Worm (Caenorhabditis elegans) whole organism, L4 larva: ENCODE measurements around the gene C23G10.7.

Experiments
- F26F4.8 ChIP-seq: fragments of 200-800 bp; sonication (Bioruptor generic); conservative IDR thresholded peaks from 2 replicates; pipeline ENCODE4 v1.3.6; 2022; ENCODE audit warnings: missing genetic modification characterization, missing compliant biosample characterization
- F44E2.7 ChIP-seq: fragments of 200-800 bp; sonication (Bioruptor generic); IDR thresholded peaks from 2 replicates; pipeline ENCODE4 v2.1.2; 2022; ENCODE audit warnings: missing genetic modification characterization, missing compliant biosample characterization
- T20F7.1 ChIP-seq: fragments of 200-800 bp; sonication (Bioruptor generic); optimal IDR thresholded peaks from 2 replicates; lab custom pipeline; 2018; ENCODE audit warnings: mild to moderate bottlenecking, missing genetic modification characterization, missing compliant biosample characterization
- Y48G9A.11 ChIP-seq: fragments of 200-800 bp; sonication (Bioruptor generic); IDR thresholded peaks from 2 replicates; pipeline ENCODE4 v1.3.6; 2022; ENCODE audit warnings: missing genetic modification reagents, missing genetic modification characterization, missing compliant biosample characterization
- Y5F2A.4 ChIP-seq: fragments of 200-800 bp; sonication (Bioruptor generic); optimal IDR thresholded peaks from 2 replicates; lab custom pipeline; 2018; ENCODE audit warnings: mild to moderate bottlenecking, missing genetic modification characterization, missing compliant biosample characterization
- ZK337.2 ChIP-seq: fragments of 200-800 bp; sonication (Bioruptor generic); IDR thresholded peaks from 2 replicates; pipeline ENCODE4 v1.3.6; 2022; ENCODE audit warnings: missing genetic modification reagents, missing genetic modification characterization, missing compliant biosample characterization
- ZK546.5 ChIP-seq, 2 experiments: sonication (generic microtip); optimal IDR thresholded peaks; 2 replicates each; lab custom pipeline; 2017; ENCODE audit warnings: missing biosample characterization in 2 of 2, missing genetic modification characterization in 2 of 2
- ceh-28 ChIP-seq: fragments of 150-350 bp; optimal IDR thresholded peaks from 2 replicates; lab custom pipeline; 2014; ENCODE audit warnings: missing biosample characterization, missing genetic modification reagents, missing genetic modification characterization
- ceh-32 ChIP-seq: sonication (generic microtip); optimal IDR thresholded peaks from 2 replicates; lab custom pipeline; 2016; ENCODE audit warnings: mild to moderate bottlenecking, missing genetic modification characterization, missing compliant biosample characterization; ENCODE audit not compliant: poor library complexity
- ceh-62 ChIP-seq: sonication (generic microtip); optimal IDR thresholded peaks from 2 replicates; lab custom pipeline; 2017; ENCODE audit warnings: missing biosample characterization, missing genetic modification characterization
- cey-2 ChIP-seq: sonication (generic microtip); optimal IDR thresholded peaks from 3 replicates; lab custom pipeline; 2017; ENCODE audit warnings: missing genetic modification characterization, mild to moderate bottlenecking, missing compliant biosample characterization, antibody characterized with exemption, borderline replicate concordance; ENCODE audit not compliant: insufficient read depth
- daf-19 ChIP-seq: fragments of 200-800 bp; sonication (Bioruptor generic); conservative IDR thresholded peaks from 2 replicates; pipeline ENCODE4 v1.3.6; 2022; ENCODE audit warnings: missing genetic modification characterization, missing compliant biosample characterization
- dmd-6 ChIP-seq: fragments of 200-800 bp; sonication (Bioruptor generic); IDR thresholded peaks from 2 replicates; pipeline ENCODE4 v1.3.6; 2022; ENCODE audit warnings: missing genetic modification reagents, missing genetic modification characterization, missing compliant biosample characterization
- dpl-1 ChIP-seq: fragments of 150-350 bp; optimal IDR thresholded peaks from 2 replicates; lab custom pipeline; 2014; ENCODE audit warnings: missing biosample characterization, missing genetic modification reagents, missing genetic modification characterization
- duxl-1 ChIP-seq: sonication (generic microtip); optimal IDR thresholded peaks from 2 replicates; lab custom pipeline; 2016; ENCODE audit warnings: mild to moderate bottlenecking, missing genetic modification characterization, moderate library complexity, missing compliant biosample characterization; ENCODE audit not compliant: poor library complexity
- dve-1 ChIP-seq: sonication (generic microtip); optimal IDR thresholded peaks from 2 replicates; lab custom pipeline; 2017; ENCODE audit warnings: antibody characterized with exemption, mild to moderate bottlenecking, missing genetic modification characterization, missing compliant biosample characterization; ENCODE audit not compliant: insufficient read depth
- egl-27 ChIP-seq: sonication (generic microtip); optimal IDR thresholded peaks from 3 replicates; lab custom pipeline; 2017; ENCODE audit warnings: missing biosample characterization, missing genetic modification reagents, missing genetic modification characterization
- fkh-10 ChIP-seq: fragments of 150-350 bp; optimal IDR thresholded peaks from 2 replicates; lab custom pipeline; 2014; ENCODE audit warnings: missing biosample characterization, missing genetic modification reagents, missing genetic modification characterization
- fos-1 ChIP-seq: fragments of 150-350 bp; optimal IDR thresholded peaks from 2 replicates; lab custom pipeline; 2014; ENCODE audit warnings: missing biosample characterization, missing genetic modification characterization
- hlh-30 ChIP-seq: sonication (generic microtip); optimal IDR thresholded peaks from 2 replicates; lab custom pipeline; 2017; ENCODE audit warnings: antibody characterized with exemption, mild to moderate bottlenecking, missing genetic modification characterization, missing compliant biosample characterization; ENCODE audit not compliant: insufficient read depth
- lim-7 ChIP-seq: fragments of 200-800 bp; sonication (Bioruptor generic); IDR thresholded peaks from 2 replicates; pipeline ENCODE4 v1.3.6; 2022; ENCODE audit warnings: missing genetic modification characterization, missing compliant biosample characterization
- lin-1 ChIP-seq: fragments of 200-800 bp; sonication (Bioruptor generic); IDR thresholded peaks from 2 replicates; pipeline ENCODE4 v1.3.6; 2022; ENCODE audit warnings: missing genetic modification reagents, missing genetic modification characterization, missing compliant biosample characterization
- lin-13 ChIP-seq: fragments of 150-350 bp; optimal IDR thresholded peaks from 2 replicates; lab custom pipeline; 2014; ENCODE audit warnings: missing biosample characterization, missing genetic modification reagents, missing genetic modification characterization
- lin-15B ChIP-seq: fragments of 150-350 bp; sonication (generic microtip); optimal IDR thresholded peaks from 3 replicates; lab custom pipeline; 2014; ENCODE audit warnings: missing biosample characterization, missing genetic modification characterization
- lin-38 ChIP-seq: fragments of 200-800 bp; sonication (Bioruptor generic); IDR thresholded peaks from 2 replicates; pipeline ENCODE4 v1.3.6; 2022; ENCODE audit warnings: missing genetic modification reagents, missing genetic modification characterization, missing compliant biosample characterization
- lin-39 ChIP-seq: fragments of 150-350 bp; optimal IDR thresholded peaks from 2 replicates; lab custom pipeline; 2014; ENCODE audit warnings: missing biosample characterization, missing genetic modification reagents, missing genetic modification characterization
- lir-3 ChIP-seq: sonication (generic microtip); optimal IDR thresholded peaks from 2 replicates; lab custom pipeline; 2016; ENCODE audit warnings: mild to moderate bottlenecking, missing genetic modification characterization, missing compliant biosample characterization
- madf-5 ChIP-seq, 2 experiments: fragments of 200-800 bp; sonication (Bioruptor generic); IDR thresholded peaks; 2 replicates each; pipeline ENCODE4 v1.3.6; 2022; ENCODE audit warnings: missing compliant biosample characterization in 2 of 2, missing genetic modification characterization in 2 of 2
- mes-2 ChIP-seq: sonication (generic microtip); optimal IDR thresholded peaks from 2 replicates; lab custom pipeline; 2016; ENCODE audit warnings: missing genotype, mild to moderate bottlenecking, missing genetic modification characterization, missing compliant biosample characterization; ENCODE audit not compliant: poor library complexity, severe bottlenecking
- mxl-2 ChIP-seq: fragments of 200-800 bp; sonication (Bioruptor generic); conservative IDR thresholded peaks from 2 replicates; pipeline ENCODE4 v1.3.6; 2022; ENCODE audit warnings: missing genetic modification reagents, missing genetic modification characterization, missing compliant biosample characterization
- nhr-11 ChIP-seq: fragments of 150-350 bp; optimal IDR thresholded peaks from 2 replicates; lab custom pipeline; 2014; ENCODE audit warnings: missing biosample characterization, missing genetic modification characterization
- nhr-111 ChIP-seq: fragments of 200-800 bp; sonication (Bioruptor generic); optimal IDR thresholded peaks from 2 replicates; lab custom pipeline; 2018; ENCODE audit warnings: mild to moderate bottlenecking, missing genetic modification characterization, missing compliant biosample characterization
- nhr-237 ChIP-seq: sonication (generic microtip); optimal IDR thresholded peaks from 2 replicates; lab custom pipeline; 2017; ENCODE audit warnings: missing biosample characterization, missing genetic modification characterization
- nhr-41 ChIP-seq: fragments of 200-800 bp; sonication (Bioruptor generic); IDR thresholded peaks from 2 replicates; pipeline ENCODE4 v1.3.6; 2022; ENCODE audit warnings: missing genetic modification reagents, missing genetic modification characterization, missing compliant biosample characterization
- nhr-42 ChIP-seq: fragments of 200-800 bp; sonication (Bioruptor generic); IDR thresholded peaks from 2 replicates; pipeline ENCODE4 v1.3.6; 2022; ENCODE audit warnings: missing genetic modification characterization, missing compliant biosample characterization
- php-3 ChIP-seq: fragments of 200-800 bp; sonication (Bioruptor generic); IDR thresholded peaks from 2 replicates; pipeline ENCODE4 v1.3.6; 2022; ENCODE audit warnings: missing genetic modification reagents, missing genetic modification characterization, missing compliant biosample characterization
- pqm-1 ChIP-seq: sonication (generic microtip); optimal IDR thresholded peaks from 2 replicates; lab custom pipeline; 2017; ENCODE audit warnings: missing biosample characterization, missing genetic modification characterization
- rbr-2 ChIP-seq: sonication (generic microtip); optimal IDR thresholded peaks from 2 replicates; lab custom pipeline; 2016; ENCODE audit warnings: missing genotype, missing genetic modification characterization, missing compliant biosample characterization
- saeg-2 ChIP-seq: fragments of 200-800 bp; sonication (Bioruptor generic); IDR thresholded peaks from 2 replicates; pipeline ENCODE4 v1.3.6; 2022; ENCODE audit warnings: missing genetic modification reagents, missing genetic modification characterization, missing compliant biosample characterization
- skn-1 ChIP-seq: fragments of 150-350 bp; optimal IDR thresholded peaks from 2 replicates; lab custom pipeline; 2014; ENCODE audit warnings: missing biosample characterization, missing genetic modification characterization
- spr-1 ChIP-seq: sonication (generic microtip); optimal IDR thresholded peaks from 2 replicates; lab custom pipeline; 2016; ENCODE audit warnings: mild to moderate bottlenecking, missing genetic modification characterization, missing compliant biosample characterization
- spr-3 ChIP-seq: fragments of 200-800 bp; sonication (Bioruptor generic); optimal IDR thresholded peaks from 2 replicates; lab custom pipeline; 2018; ENCODE audit warnings: mild to moderate bottlenecking, missing genetic modification characterization, missing compliant biosample characterization
- unc-130 ChIP-seq: sonication (generic microtip); optimal IDR thresholded peaks from 2 replicates; lab custom pipeline; 2016; ENCODE audit warnings: missing genetic modification reagents, missing genetic modification characterization, missing compliant biosample characterization
- unc-62 ChIP-seq, 3 experiments: fragments of 150-350 bp in 1 of 3; sonication (generic microtip); optimal IDR thresholded peaks in 2 of 3; peaks in 1 of 3; 1 replicate in 1 of 3; 2 replicates in 2 of 3; lab custom pipeline; 2014 to 2017; ENCODE audit warnings: missing biosample characterization in 3 of 3, missing genetic modification characterization in 3 of 3, missing genetic modification reagents in 3 of 3, missing genotype in 1 of 3
- vab-7 ChIP-seq: fragments of 200-800 bp; sonication (Bioruptor generic); IDR thresholded peaks from 2 replicates; pipeline ENCODE4 v1.3.6; 2022; ENCODE audit warnings: missing genetic modification reagents, missing genetic modification characterization, missing compliant biosample characterization
- zag-1 ChIP-seq: fragments of 150-350 bp; optimal IDR thresholded peaks from 2 replicates; lab custom pipeline; 2014; ENCODE audit warnings: missing biosample characterization, missing genetic modification characterization
- zfp-2 ChIP-seq: sonication (generic microtip); optimal IDR thresholded peaks from 2 replicates; lab custom pipeline; 2016; ENCODE audit warnings: mild to moderate bottlenecking, missing genetic modification characterization, missing compliant biosample characterization
- zfp-3 ChIP-seq: fragments of 200-800 bp; sonication (Bioruptor generic); conservative IDR thresholded peaks from 2 replicates; pipeline ENCODE4 v1.3.6; 2022; ENCODE audit warnings: missing genetic modification reagents, missing genetic modification characterization, missing compliant biosample characterization
- zip-11 ChIP-seq: fragments of 200-800 bp; sonication (Bioruptor generic); IDR thresholded peaks from 2 replicates; pipeline ENCODE4 v1.3.6; 2022; ENCODE audit warnings: missing genetic modification characterization, missing compliant biosample characterization
- zip-2 ChIP-seq: fragments of 150-350 bp; optimal IDR thresholded peaks from 2 replicates; lab custom pipeline; 2014; ENCODE audit warnings: missing biosample characterization, missing genetic modification characterization
- ztf-7 ChIP-seq: fragments of 150-350 bp; optimal IDR thresholded peaks from 2 replicates; lab custom pipeline; 2014; ENCODE audit warnings: missing biosample characterization, missing genetic modification characterization

Gene C23G10.7

ce11 chrIII:6170038-6170437, 28.2 kb downstream of the C23G10.7 start (continued):
- no peak for TF ChIP-seq nhr-42 (GFP tag; lab: Robert Waterston, UW)
- TF ChIP-seq egl-27 = no peak
- TF ChIP-seq lin-39 (tag; lab: Kevin White, UChicago) = no peak
- TF ChIP-seq mes-2 (tag; lab: Kevin White, UChicago) = no peak
- TF ChIP-seq zfp-3 (GFP tag; lab: Robert Waterston, UW) = 0 out of 2 replicates have a peak, but pooled peaks have one; percentile 31
- no peak for TF ChIP-seq unc-130 (GFP tag; lab: Kevin White, UChicago)
- TF ChIP-seq zip-11 (GFP tag; lab: Robert Waterston, UW) = no peak
- 0 out of 2 replicates have a peak, but pooled peaks have one; percentile 7 for TF ChIP-seq lin-38
- TF ChIP-seq ZK546.5 (tag; optimal IDR thresholded peaks at IDR 0.05; lab: Kevin White, UChicago) = no peak
- no peak for TF ChIP-seq fkh-10 (GFP tag; lab: Kevin White, UChicago)
- TF ChIP-seq zip-2 (tag; lab: Kevin White, UChicago) = no peak
- TF ChIP-seq vab-7 (GFP tag; lab: Robert Waterston, UW) = no peak
- TF ChIP-seq madf-5 (GFP tag; IDR thresholded peaks at IDR 0.05; lab: Robert Waterston, UW) = no peak
- TF ChIP-seq Y5F2A.4 (GFP tag; lab: Kevin White, UChicago) = no peak
- no peak for TF ChIP-seq daf-19 (GFP tag; lab: Robert Waterston, UW)
- TF ChIP-seq lin-15B (tag; lab: Kevin White, UChicago) = no peak
- peak; percentile 8 for TF ChIP-seq T20F7.1 (GFP tag; lab: Kevin White, UChicago)
- no peak for TF ChIP-seq saeg-2
- no peak for TF ChIP-seq nhr-111 (GFP tag; lab: Kevin White, UChicago)
- peak; percentile 19 for TF ChIP-seq rbr-2 (tag; lab: Kevin White, UChicago)
- TF ChIP-seq dpl-1 (GFP tag; lab: Kevin White, UChicago) = peak; percentile 35
- no peak for TF ChIP-seq ceh-28 (tag; lab: Kevin White, UChicago)
- no peak for TF ChIP-seq lin-13 (GFP tag; lab: Kevin White, UChicago)
- no peak for TF ChIP-seq nhr-41 (GFP tag; lab: Robert Waterston, UW)
- TF ChIP-seq nhr-237 = no peak
- TF ChIP-seq php-3 (GFP tag; lab: Robert Waterston, UW) = no peak
- no peak for TF ChIP-seq mxl-2
- no peak for TF ChIP-seq fos-1 (tag; lab: Kevin White, UChicago)
- no peak for TF ChIP-seq lim-7 (GFP tag; lab: Robert Waterston, UW)
- no peak for TF ChIP-seq skn-1 (tag; lab: Kevin White, UChicago)
- no peak for TF ChIP-seq ceh-32
- TF ChIP-seq cey-2 (tag; lab: Kevin White, UChicago) = no peak
- TF ChIP-seq ceh-62 (tag; lab: Kevin White, UChicago) = no peak
- TF ChIP-seq hlh-30 = peak; percentile 26
- no peak for TF ChIP-seq dmd-6
- TF ChIP-seq ZK337.2 (GFP tag; lab: Robert Waterston, UW) = no peak
- TF ChIP-seq lir-3 (tag; lab: Kevin White, UChicago) = no peak
- TF ChIP-seq ztf-7 (tag; lab: Kevin White, UChicago) = no peak
- TF ChIP-seq nhr-11 (tag; lab: Kevin White, UChicago) = peak; percentile 86
- no peak for TF ChIP-seq duxl-1 (tag; lab: Kevin White, UChicago)
- no peak for TF ChIP-seq F44E2.7 (GFP tag; lab: Robert Waterston, UW)
- no peak for TF ChIP-seq zag-1 (tag; lab: Kevin White, UChicago)
- no peak for TF ChIP-seq pqm-1 (tag; lab: Kevin White, UChicago)
- no peak for TF ChIP-seq spr-1 (tag; lab: Kevin White, UChicago)
- no peak for TF ChIP-seq Y48G9A.11 (GFP tag; lab: Robert Waterston, UW)
- no peak for TF ChIP-seq F26F4.8 (GFP tag; lab: Robert Waterston, UW)
- no peak for TF ChIP-seq zfp-2 (tag; lab: Kevin White, UChicago)
- TF ChIP-seq lin-1 (GFP tag; lab: Robert Waterston, UW) = no peak
- TF ChIP-seq dve-1 (tag; lab: Kevin White, UChicago) = no peak
- TF ChIP-seq spr-3 (GFP tag; lab: Kevin White, UChicago) = no peak
- peak in 1 of 2 experiments; percentile 64 for TF ChIP-seq unc-62 (GFP tag; optimal IDR thresholded peaks at IDR 0.05 in 1 of 2; lab: Kevin White, UChicago)
- TF ChIP-seq unc-62 (tag; optimal IDR thresholded peaks at IDR 0.05; lab: Kevin White, UChicago) = no peak
